Fruit fly (Drosophila melanogaster) whole organism, embryonic: Measurements from ENCODE around the gene CG10510.

Experiments used
- Atf6 ChIP-seq: fragments of 200-800 bp; sonication (Bioruptor generic); IDR thresholded peaks from 2 replicates; pipeline ENCODE4 v1.3.6; 2022; ENCODE audit warnings: missing biosample characterization, missing genetic modification characterization
- Awh ChIP-seq: fragments of 200-800 bp; sonication (Bioruptor generic); IDR thresholded peaks from 2 replicates; pipeline ENCODE4, ENCODE4 v1.3.6; 2022; ENCODE audit warnings: missing biosample characterization, missing genetic modification characterization
- CG10147 ChIP-seq: fragments of 200-800 bp; sonication (Bioruptor generic); optimal IDR thresholded peaks from 2 replicates; lab custom pipeline; 2019; ENCODE audit warnings: missing biosample characterization, mild to moderate bottlenecking, missing genetic modification characterization, moderate library complexity
- CG10321 ChIP-seq: fragments of 200-800 bp; sonication (Bioruptor generic); IDR thresholded peaks from 2 replicates; pipeline ENCODE4 v1.3.6; 2022; ENCODE audit warnings: missing biosample characterization, missing genetic modification characterization
- CG10959 ChIP-seq: fragments of 200-800 bp; sonication (Bioruptor generic); IDR thresholded peaks from 2 replicates; pipeline ENCODE4 v1.3.6; 2022; ENCODE audit warnings: missing biosample characterization, missing genetic modification characterization
- CG14441 ChIP-seq: fragments of 200-800 bp; sonication (Bioruptor generic); IDR thresholded peaks from 2 replicates; pipeline ENCODE4 v1.3.6; 2022; ENCODE audit warnings: missing biosample characterization, missing genetic modification characterization
- CG17186 ChIP-seq: fragments of 200-800 bp; sonication (Bioruptor generic); optimal IDR thresholded peaks from 3 replicates; lab custom pipeline; 2017; ENCODE audit warnings: missing biosample characterization, missing genetic modification reagents, missing genetic modification characterization
- CG17829 ChIP-seq: fragments of 200-800 bp; optimal IDR thresholded peaks from 2 replicates; lab custom pipeline; 2019; ENCODE audit warnings: missing biosample characterization, mild to moderate bottlenecking, missing genetic modification characterization, moderate library complexity
- CG2116 ChIP-seq: fragments of 200-800 bp; sonication (Bioruptor generic); optimal IDR thresholded peaks from 3 replicates; lab custom pipeline; 2018; ENCODE audit warnings: missing biosample characterization, mild to moderate bottlenecking, missing genetic modification characterization
- CG2129 ChIP-seq: fragments of 200-800 bp; sonication (Bioruptor generic); IDR thresholded peaks from 2 replicates; pipeline ENCODE4 v1.3.6; 2022; ENCODE audit warnings: missing biosample characterization, missing genetic modification characterization; ENCODE audit not compliant: partially characterized antibody
- CG2712 ChIP-seq: fragments of 200-800 bp; optimal IDR thresholded peaks from 3 replicates; lab custom pipeline; 2019; ENCODE audit warnings: missing biosample characterization, mild to moderate bottlenecking, missing genetic modification characterization, moderate library complexity
- CG2889 ChIP-seq: fragments of 200-800 bp; sonication (Bioruptor generic); IDR thresholded peaks from 3 replicates; pipeline ENCODE4 v1.3.6; 2022; ENCODE audit warnings: missing biosample characterization, missing genetic modification characterization
- CG34422 ChIP-seq: fragments of 200-800 bp; sonication (Bioruptor generic); IDR thresholded peaks from 3 replicates; pipeline ENCODE4 v1.3.6; 2022; ENCODE audit warnings: missing biosample characterization, missing genetic modification characterization
- CG3838 ChIP-seq: fragments of 200-800 bp; sonication (Bioruptor generic); optimal IDR thresholded peaks from 3 replicates; lab custom pipeline; 2016; ENCODE audit warnings: missing biosample characterization, missing genetic modification characterization
- CG3995 ChIP-seq: fragments of 200-800 bp; sonication (Bioruptor generic); optimal IDR thresholded peaks from 3 replicates; lab custom pipeline; 2016; ENCODE audit warnings: missing biosample characterization, missing genetic modification characterization
- CG4404 ChIP-seq: fragments of 200-800 bp; sonication (Bioruptor generic); IDR thresholded peaks from 2 replicates; pipeline ENCODE4 v1.3.6; 2022; ENCODE audit warnings: missing biosample characterization, missing genetic modification characterization
- CG6254 ChIP-seq: fragments of 200-800 bp; sonication (Bioruptor generic); optimal IDR thresholded peaks from 3 replicates; lab custom pipeline; 2017; ENCODE audit warnings: mild to moderate bottlenecking, missing biosample characterization, missing genetic modification reagents, missing genetic modification characterization
- CG8281 ChIP-seq: fragments of 200-800 bp; sonication (Bioruptor generic); optimal IDR thresholded peaks from 2 replicates; lab custom pipeline; 2018; ENCODE audit warnings: missing biosample characterization, mild to moderate bottlenecking, missing genetic modification characterization, moderate library complexity
- CG8944 ChIP-seq: fragments of 200-800 bp; sonication (Bioruptor generic); optimal IDR thresholded peaks from 3 replicates; lab custom pipeline; 2016; ENCODE audit warnings: missing biosample characterization, missing genetic modification characterization
- CG9932 ChIP-seq: fragments of 200-800 bp; sonication (Bioruptor generic); IDR thresholded peaks from 2 replicates; pipeline ENCODE4 v1.3.6; 2022; ENCODE audit warnings: missing biosample characterization, missing genetic modification characterization
- CoRest ChIP-seq: fragments of 200-800 bp; sonication (Bioruptor generic); optimal IDR thresholded peaks from 3 replicates; lab custom pipeline; 2018; ENCODE audit warnings: missing biosample characterization, mild to moderate bottlenecking, missing genetic modification characterization, moderate library complexity
- Deaf1 ChIP-seq: fragments of 200-800 bp; optimal IDR thresholded peaks from 3 replicates; lab custom pipeline; 2019; ENCODE audit warnings: missing biosample characterization, mild to moderate bottlenecking, missing genetic modification characterization, moderate library complexity
- Fer1 ChIP-seq: fragments of 200-800 bp; sonication (Bioruptor generic); optimal IDR thresholded peaks from 2 replicates; lab custom pipeline; 2017; ENCODE audit warnings: missing biosample characterization, mild to moderate bottlenecking, missing genetic modification characterization
- Gsc ChIP-seq: fragments of 200-800 bp; sonication (Bioruptor generic); IDR thresholded peaks from 2 replicates; pipeline ENCODE4 v1.3.6; 2022; ENCODE audit warnings: missing biosample characterization, missing genetic modification characterization
- Hey ChIP-seq: fragments of 200-800 bp; sonication (Bioruptor generic); optimal IDR thresholded peaks from 3 replicates; lab custom pipeline; 2018; ENCODE audit warnings: missing biosample characterization, mild to moderate bottlenecking, missing genetic modification characterization
- Lpt ChIP-seq: fragments of >200 bp; optimal IDR thresholded peaks from 2 replicates; lab custom pipeline; 2018; ENCODE audit warnings: missing biosample characterization, missing genetic modification characterization
- MTF-1 ChIP-seq: fragments of 200-800 bp; sonication (Bioruptor generic); optimal IDR thresholded peaks from 2 replicates; lab custom pipeline; 2018; ENCODE audit warnings: missing biosample characterization, mild to moderate bottlenecking, missing genetic modification characterization, borderline replicate concordance
- Scr ChIP-seq: fragments of 200-800 bp; sonication (Bioruptor generic); IDR thresholded peaks from 2 replicates; pipeline ENCODE4 v1.3.6; 2022; ENCODE audit warnings: missing biosample characterization, missing genetic modification characterization; ENCODE audit not compliant: partially characterized antibody
- Sox102F ChIP-seq: fragments of 200-800 bp; sonication (Bioruptor generic); optimal IDR thresholded peaks from 2 replicates; lab custom pipeline; 2018; ENCODE audit warnings: missing biosample characterization, mild to moderate bottlenecking, missing genetic modification characterization, moderate library complexity
- Taf1 ChIP-seq: fragments of 200-800 bp; sonication (Bioruptor generic); IDR thresholded peaks from 2 replicates; pipeline ENCODE4 v1.3.6; 2022; ENCODE audit warnings: missing biosample characterization, missing genetic modification characterization
- Usf ChIP-seq: fragments of 200-800 bp; sonication (Bioruptor generic); optimal IDR thresholded peaks from 2 replicates; lab custom pipeline; 2017; ENCODE audit warnings: missing genotype, missing biosample characterization, missing genetic modification characterization
- amos ChIP-seq: fragments of 200-800 bp; sonication (Bioruptor generic); IDR thresholded peaks from 2 replicates; pipeline ENCODE4 v1.3.6; 2022; ENCODE audit warnings: missing biosample characterization, missing genetic modification characterization; ENCODE audit not compliant: partially characterized antibody
- btn ChIP-seq: fragments of 200-800 bp; sonication (Bioruptor generic); optimal IDR thresholded peaks from 2 replicates; lab custom pipeline; 2016; ENCODE audit warnings: missing biosample characterization, missing genetic modification characterization
- croc ChIP-seq: fragments of 200-800 bp; sonication (Bioruptor generic); conservative IDR thresholded peaks from 3 replicates; pipeline ENCODE4 v1.3.6; 2022; ENCODE audit warnings: missing biosample characterization, missing genetic modification characterization
- dmrt11E ChIP-seq: fragments of 200-800 bp; sonication (Bioruptor generic); optimal IDR thresholded peaks from 3 replicates; lab custom pipeline; 2018; ENCODE audit warnings: missing biosample characterization, mild to moderate bottlenecking, missing genetic modification characterization, moderate library complexity
- dmrt99B ChIP-seq: fragments of 200-800 bp; sonication (Bioruptor generic); optimal IDR thresholded peaks from 2 replicates; lab custom pipeline; 2018; ENCODE audit warnings: missing biosample characterization, mild to moderate bottlenecking, missing genetic modification characterization, moderate library complexity
- esg ChIP-seq: fragments of 200-800 bp; sonication (Bioruptor generic); conservative IDR thresholded peaks from 2 replicates; pipeline ENCODE4 v1.3.6; 2022; ENCODE audit warnings: missing biosample characterization, missing genetic modification characterization
- eve ChIP-seq, 2 experiments: fragments of >200 bp; optimal IDR thresholded peaks; 2 replicates each; lab custom pipeline; 2017; ENCODE audit warnings: missing biosample characterization in 2 of 2, missing genetic modification characterization in 2 of 2
- fd3F ChIP-seq: fragments of 200-800 bp; sonication (Bioruptor generic); optimal IDR thresholded peaks from 2 replicates; lab custom pipeline; 2018; ENCODE audit warnings: missing biosample characterization, mild to moderate bottlenecking, missing genetic modification characterization, moderate library complexity
- nerfin-1 ChIP-seq: fragments of 200-800 bp; sonication (Bioruptor generic); optimal IDR thresholded peaks from 3 replicates; lab custom pipeline; 2019; ENCODE audit warnings: missing biosample characterization, mild to moderate bottlenecking, missing genetic modification characterization, moderate library complexity
- odd ChIP-seq: fragments of 200-800 bp; sonication (Bioruptor generic); optimal IDR thresholded peaks from 2 replicates; lab custom pipeline; 2017; ENCODE audit warnings: missing biosample characterization, mild to moderate bottlenecking, missing genetic modification characterization
- pb ChIP-seq: fragments of 200-800 bp; sonication (Bioruptor generic); optimal IDR thresholded peaks from 3 replicates; lab custom pipeline; 2016; ENCODE audit warnings: missing biosample characterization, missing genetic modification characterization
- pho ChIP-seq: fragments of 200-800 bp; sonication (Bioruptor generic); optimal IDR thresholded peaks from 2 replicates; lab custom pipeline; 2016; ENCODE audit warnings: missing biosample characterization, missing genetic modification characterization
- rib ChIP-seq: fragments of 200-800 bp; sonication (Bioruptor generic); IDR thresholded peaks from 2 replicates; pipeline ENCODE4 v1.3.6; 2022; ENCODE audit warnings: missing biosample characterization, missing genetic modification characterization
- ro ChIP-seq: fragments of 200-800 bp; sonication (Bioruptor generic); IDR thresholded peaks from 2 replicates; pipeline ENCODE4 v1.3.6; 2022; ENCODE audit warnings: missing biosample characterization, missing genetic modification characterization
- sens-2 ChIP-seq: fragments of 200-800 bp; sonication (Bioruptor generic); IDR thresholded peaks from 2 replicates; pipeline ENCODE4 v1.3.6; 2022; ENCODE audit warnings: missing biosample characterization, missing genetic modification characterization
- sna ChIP-seq: fragments of 200-800 bp; sonication (Bioruptor generic); IDR thresholded peaks from 2 replicates; pipeline ENCODE4 v1.3.6; 2022; ENCODE audit warnings: missing biosample characterization, missing genetic modification characterization; ENCODE audit not compliant: partially characterized antibody
- sob ChIP-seq: fragments of 200-800 bp; sonication (Bioruptor generic); IDR thresholded peaks from 2 replicates; pipeline ENCODE4 v1.3.6; 2022; ENCODE audit warnings: missing biosample characterization, missing genetic modification characterization
- ssp ChIP-seq: fragments of 200-800 bp; sonication (Bioruptor generic); IDR thresholded peaks from 2 replicates; pipeline ENCODE4 v1.3.6; 2022; ENCODE audit warnings: missing biosample characterization, missing genetic modification characterization
- tio ChIP-seq: fragments of 200-800 bp; sonication (Bioruptor generic); optimal IDR thresholded peaks from 2 replicates; lab custom pipeline; 2017; ENCODE audit warnings: missing biosample characterization, missing genetic modification characterization, inconsistent platforms
- trh ChIP-seq: fragments of 200-800 bp; sonication (Bioruptor generic); optimal IDR thresholded peaks from 2 replicates; lab custom pipeline; 2016; ENCODE audit warnings: missing biosample characterization, missing genetic modification characterization
- z ChIP-seq: fragments of 200-800 bp; sonication (Bioruptor generic); IDR thresholded peaks from 3 replicates; pipeline ENCODE4 v1.3.6; 2022; ENCODE audit warnings: missing biosample characterization, missing genetic modification characterization

The CG10510 gene

DNA sequence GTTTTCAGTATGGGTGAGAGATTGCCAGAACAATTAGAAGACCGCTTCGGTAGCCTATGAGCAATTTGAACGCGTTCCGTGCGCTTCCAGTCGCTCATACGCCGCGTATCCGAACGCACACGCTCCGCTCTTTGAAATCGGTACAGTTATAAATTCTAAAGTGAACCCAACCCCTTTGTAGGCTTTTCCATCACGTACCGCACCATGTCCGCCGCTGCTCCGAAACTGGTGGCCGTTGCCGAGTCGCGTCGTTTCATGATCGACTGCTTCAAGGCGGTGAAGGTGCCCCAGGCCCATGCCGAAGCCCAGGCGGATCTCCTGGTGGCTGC, 4.4 kb downstream of the CG10510 start (continued):
- no peak for TF ChIP-seq CG2129 (GFP tag; lab: Robert Waterston, UW)
- 0 out of 2 replicates have a peak, but pooled peaks have one; percentile 10 for TF ChIP-seq CG14441 (GFP tag; lab: Robert Waterston, UW)
- TF ChIP-seq sens-2 (GFP tag; lab: Robert Waterston, UW): no peak
- no peak for TF ChIP-seq sob
- TF ChIP-seq dmrt99B: no peak
- no peak for TF ChIP-seq eve (GFP tag; optimal IDR thresholded peaks at IDR 0.05; lab: Kevin White, UChicago)
- no peak for TF ChIP-seq CG4404
- no peak for TF ChIP-seq btn (GFP tag; lab: Kevin White, UChicago)
- no peak for TF ChIP-seq tio (GFP tag; lab: Kevin White, UChicago)
- TF ChIP-seq esg (GFP tag; lab: Robert Waterston, UW): no peak
- TF ChIP-seq Gsc (GFP tag; lab: Robert Waterston, UW): no peak
- TF ChIP-seq trh: no peak
- no peak for TF ChIP-seq CG2712
- no peak for TF ChIP-seq nerfin-1 (tag; lab: Kevin White, UChicago)
- no peak for TF ChIP-seq CG10147 (GFP tag; lab: Kevin White, UChicago)
- TF ChIP-seq Deaf1: peak; percentile 28
- TF ChIP-seq CG2116 (GFP tag; lab: Kevin White, UChicago): no peak
- 0 out of 3 replicates have a peak, but pooled peaks have one; percentile 13 for TF ChIP-seq CG34422 (GFP tag; lab: Robert Waterston, UW)
- no peak for TF ChIP-seq Taf1 (GFP tag; lab: Robert Waterston, UW)
- TF ChIP-seq CG8281 (tag; lab: Kevin White, UChicago): no peak
- no peak for TF ChIP-seq CG10321
- TF ChIP-seq rib (GFP tag; lab: Robert Waterston, UW): no peak
- TF ChIP-seq Usf: no peak
- no peak for TF ChIP-seq Sox102F (GFP tag; lab: Kevin White, UChicago)
- peak; percentile 45 for TF ChIP-seq Atf6
- no peak for TF ChIP-seq ro (GFP tag; lab: Robert Waterston, UW)
- no peak for TF ChIP-seq CG6254
- TF ChIP-seq CG3838 (GFP tag; lab: Kevin White, UChicago): no peak
- TF ChIP-seq MTF-1: no peak
- TF ChIP-seq odd (GFP tag; lab: Kevin White, UChicago): no peak
- no peak for TF ChIP-seq CG8944
- no peak for TF ChIP-seq dmrt11E (tag; lab: Kevin White, UChicago)
- TF ChIP-seq Lpt (GFP tag; lab: Kevin White, UChicago): no peak
- no peak for TF ChIP-seq CG17829
- no peak for TF ChIP-seq CG2889 (GFP tag; lab: Robert Waterston, UW)
- no peak for TF ChIP-seq CG3995
- TF ChIP-seq pb (GFP tag; lab: Kevin White, UChicago): no peak
- no peak for TF ChIP-seq z (GFP tag; lab: Robert Waterston, UW)
- TF ChIP-seq pho: no peak
- no peak for TF ChIP-seq Hey (tag; lab: Kevin White, UChicago)
- TF ChIP-seq CG10959 (GFP tag; lab: Robert Waterston, UW): no peak
- TF ChIP-seq fd3F (GFP tag; lab: Kevin White, UChicago): no peak
- no peak for TF ChIP-seq Fer1 (GFP tag; lab: Kevin White, UChicago)
- no peak for TF ChIP-seq Awh (GFP tag; lab: Robert Waterston, UW)
- TF ChIP-seq CoRest (tag; lab: Kevin White, UChicago): no peak
- peak; percentile 39; the same call in 1 of the 2 replicates for TF ChIP-seq CG9932
- peak; percentile 39; the same call in 1 of the 2 replicates for TF ChIP-seq amos (GFP tag; lab: Robert Waterston, UW)
- no peak for TF ChIP-seq ssp (GFP tag; lab: Robert Waterston, UW)
- TF ChIP-seq sna (GFP tag; lab: Robert Waterston, UW): no peak
- TF ChIP-seq croc (GFP tag; lab: Robert Waterston, UW): no peak
- no peak for TF ChIP-seq CG17186 (GFP tag; lab: Kevin White, UChicago)
- TF ChIP-seq Scr (GFP tag; lab: Robert Waterston, UW): no peak
